Fruit fly (Drosophila melanogaster) Kc167 (cell line): ENCODE data around the gene sif.

ENCODE experiments used
- Myc ChIP-seq: fragments of >200 bp; optimal IDR thresholded peaks from 2 replicates; lab custom pipeline; 2017; ENCODE audit warnings: missing external identifiers
- Sin3A ChIP-seq: fragments of >200 bp; optimal IDR thresholded peaks from 2 replicates; lab custom pipeline; 2018; ENCODE audit warnings: missing external identifiers
- h ChIP-seq: fragments of >200 bp; optimal IDR thresholded peaks from 3 replicates; lab custom pipeline; 2018; ENCODE audit warnings: missing external identifiers
- insv ChIP-seq: fragments of >200 bp; optimal IDR thresholded peaks from 3 replicates; lab custom pipeline; 2018; ENCODE audit warnings: missing external identifiers
- psq ChIP-seq: fragments of >200 bp; optimal IDR thresholded peaks from 2 replicates; lab custom pipeline; 2017; ENCODE audit warnings: missing external identifiers
- ttk ChIP-seq: sonication (Bioruptor generic); optimal IDR thresholded peaks from 2 replicates; lab custom pipeline; 2017; ENCODE audit warnings: missing external identifiers

The sif gene

dm6 chr3L:5638542-5639045, 19.1 kb upstream of the sif start:
- TF ChIP-seq insv (no peak), Myc (no peak), Sin3A (lab: Kevin White, UChicago) (no peak), ttk (no peak), psq (lab: Kevin White, UChicago) (no peak), h (lab: Kevin White, UChicago) (no peak)

dm6 chr3L:5639474-5639873, 18.2 kb upstream of the sif start:
- TF ChIP-seq h (lab: Kevin White, UChicago), result no peak
- TF ChIP-seq ttk, result no peak
- TF ChIP-seq insv, result no peak
- no peak for TF ChIP-seq Myc
- TF ChIP-seq Sin3A (lab: Kevin White, UChicago), result no peak
- no peak for TF ChIP-seq psq (lab: Kevin White, UChicago)

- no peak for TF ChIP-seq Myc
- TF ChIP-seq psq (lab: Kevin White, UChicago), result no peak
- no peak for TF ChIP-seq h (lab: Kevin White, UChicago)
- no peak for TF ChIP-seq insv
- TF ChIP-seq Sin3A (lab: Kevin White, UChicago), result no peak
- TF ChIP-seq ttk, result no peak
Observed at dm6 chr3L:5640689-5641088, 17.0 kb upstream of the sif start.

- TF ChIP-seq insv (no peak), Sin3A (lab: Kevin White, UChicago) (no peak), Myc (no peak), ttk (no peak), psq (lab: Kevin White, UChicago) (no peak), h (lab: Kevin White, UChicago) (no peak)
Observed at dm6 chr3L:5641120-5641519, 16.6 kb upstream of the sif start.

- no peak for TF ChIP-seq ttk
- TF ChIP-seq Myc, result no peak
- no peak for TF ChIP-seq h (lab: Kevin White, UChicago)
- no peak for TF ChIP-seq insv
- TF ChIP-seq psq (lab: Kevin White, UChicago), result no peak
- no peak for TF ChIP-seq Sin3A (lab: Kevin White, UChicago)
Observed at dm6 chr3L:5641547-5641946, 16.2 kb upstream of the sif start.

- no peak for TF ChIP-seq h (lab: Kevin White, UChicago)
- no peak for TF ChIP-seq insv
- TF ChIP-seq Myc, result no peak
- TF ChIP-seq psq (lab: Kevin White, UChicago), result no peak
- no peak for TF ChIP-seq ttk
- no peak for TF ChIP-seq Sin3A (lab: Kevin White, UChicago)
Observed at dm6 chr3L:5642837-5643236, 14.9 kb upstream of the sif start.

- TF ChIP-seq psq (lab: Kevin White, UChicago) (no peak), insv (no peak), h (lab: Kevin White, UChicago) (no peak), Sin3A (lab: Kevin White, UChicago) (no peak), ttk (no peak), Myc (no peak)
Observed at dm6 chr3L:5643733-5644132, 14.0 kb upstream of the sif start.

dm6 chr3L:5654403-5654883, 3.3 kb upstream of the sif start, which contains the start of gene lin-28:
TSS of gene lin-28 (plus strand) at chr3L:5654681.
- no peak for TF ChIP-seq psq (lab: Kevin White, UChicago)
- TF ChIP-seq h (lab: Kevin White, UChicago), result no peak
- TF ChIP-seq ttk, result no peak

- TF ChIP-seq h (lab: Kevin White, UChicago), result no peak
- TF ChIP-seq ttk, result no peak
- no peak for TF ChIP-seq psq (lab: Kevin White, UChicago)
- TF ChIP-seq Sin3A (lab: Kevin White, UChicago), result no peak
- TF ChIP-seq Myc, result no peak
- TF ChIP-seq insv, result no peak
Observed at dm6 chr3L:5654955-5655750, 2.6 kb upstream of the sif start.

dm6 chr3L:5655751-5656276, 1.9 kb upstream of the sif start:
- TF ChIP-seq psq (lab: Kevin White, UChicago) (no peak), ttk (no peak), h (lab: Kevin White, UChicago) (no peak), Sin3A (lab: Kevin White, UChicago) (no peak), insv (no peak), Myc (no peak)

dm6 chr3L:5658368-5658767, 655 bp downstream of the sif start:
- no peak for TF ChIP-seq Myc
- TF ChIP-seq ttk, result no peak
- TF ChIP-seq insv, result no peak
- TF ChIP-seq Sin3A (lab: Kevin White, UChicago), result no peak
- no peak for TF ChIP-seq psq (lab: Kevin White, UChicago)
- TF ChIP-seq h (lab: Kevin White, UChicago), result no peak

- TF ChIP-seq insv (no peak), ttk (no peak), psq (lab: Kevin White, UChicago) (no peak), Myc (no peak), h (lab: Kevin White, UChicago) (no peak), Sin3A (lab: Kevin White, UChicago) (no peak)
Observed at dm6 chr3L:5662071-5662470, 4.4 kb downstream of the sif start, which contains the start of gene Sse. TSS of gene Sse (minus strand) at chr3L:5662247.

- no peak for TF ChIP-seq h (lab: Kevin White, UChicago)
- TF ChIP-seq Sin3A (lab: Kevin White, UChicago), result no peak
- TF ChIP-seq ttk, result no peak
- no peak for TF ChIP-seq Myc
- TF ChIP-seq insv, result no peak
- no peak for TF ChIP-seq psq (lab: Kevin White, UChicago)
Observed at dm6 chr3L:5663250-5663649, 5.5 kb downstream of the sif start.
